Fruit fly (Drosophila melanogaster) whole organism, larva: Measurements from ENCODE around the gene CG34456.
A peak's percentile ranks its signal among the peaks of the same experiment; 100 is the strongest.

ENCODE experiments used
- noc ChIP-seq: fragments of 200-800 bp; sonication (Bioruptor generic); optimal IDR thresholded peaks from 3 replicates; lab custom pipeline; 2019; ENCODE audit warnings: missing biosample characterization, mild to moderate bottlenecking, missing genetic modification characterization, moderate library complexity

CG34456 gene

dm6 chr3L:9361894-9362293, at the start of gene CG34456:
CG34456 (plus strand) TSS chr3L:9362108.
- peak; percentile 60 for TF ChIP-seq noc

- TF ChIP-seq noc = no peak
Observed at dm6 chr3L:9333745-9334382, 28.0 kb upstream of the CG34456 start, which contains the start of gene PGRP-LA. PGRP-LA (plus strand) TSS chr3L:9334332.

dm6 chr3L:9335711-9336110, 26.2 kb upstream of the CG34456 start:
- TF ChIP-seq noc = peak; percentile 24

dm6 chr3L:9337942-9338468, 23.9 kb upstream of the CG34456 start:
- TF ChIP-seq noc = no peak

- no peak for TF ChIP-seq noc
Observed at dm6 chr3L:9338510-9338909, 23.4 kb upstream of the CG34456 start, which contains the start of gene PGRP-LC. PGRP-LC (plus strand) TSS chr3L:9338810.

- TF ChIP-seq noc = peak; percentile 70
Observed at dm6 chr3L:9339021-9339420, 22.9 kb upstream of the CG34456 start.

- no peak for TF ChIP-seq noc
Observed at dm6 chr3L:9340232-9340631, 21.7 kb upstream of the CG34456 start.

dm6 chr3L:9340839-9341238, 21.1 kb upstream of the CG34456 start:
- TF ChIP-seq noc = no peak

- TF ChIP-seq noc = no peak
Observed at dm6 chr3L:9343963-9344362, 17.9 kb upstream of the CG34456 start.

dm6 chr3L:9345157-9345556, 16.8 kb upstream of the CG34456 start:
- TF ChIP-seq noc = no peak

- peak; percentile 52 for TF ChIP-seq noc
Observed at dm6 chr3L:9349314-9349733, 12.6 kb upstream of the CG34456 start, which contains the start of gene PGRP-LF. PGRP-LF (plus strand) TSS chr3L:9349609.

dm6 chr3L:9353733-9354132, 8.2 kb upstream of the CG34456 start, which contains the start of gene CG32040:
CG32040 (plus strand) TSS chr3L:9354033.
- no peak for TF ChIP-seq noc

dm6 chr3L:9355555-9355954, 6.4 kb upstream of the CG34456 start:
- TF ChIP-seq noc = no peak

dm6 chr3L:9356138-9356753, 5.7 kb upstream of the CG34456 start:
- no peak for TF ChIP-seq noc

- TF ChIP-seq noc = peak; percentile 37
Observed at dm6 chr3L:9357830-9358712, 3.8 kb upstream of the CG34456 start.

- no peak for TF ChIP-seq noc
Observed at dm6 chr3L:9358713-9359040, 3.2 kb upstream of the CG34456 start, which contains the start of the genes UGP and Svip. UGP (minus strand) TSS chr3L:9358935. Svip (plus strand) TSS chr3L:9358999.

dm6 chr3L:9360217-9360692, 1.7 kb upstream of the CG34456 start, which contains the start of gene Pdxk:
Pdxk (plus strand) TSS chr3L:9360316.
- peak; percentile 77 for TF ChIP-seq noc
